Worm (Caenorhabditis elegans) whole organism, L3 larva: ENCODE measurements around the gene Y37H2A.1.
A peak's percentile ranks its signal among the peaks of the same experiment; 100 is the strongest.

Source experiments
- R02D3.7 ChIP-seq: fragments of 150-350 bp; optimal IDR thresholded peaks from 2 replicates; lab custom pipeline; 2014; ENCODE audit warnings: missing biosample characterization, missing genetic modification characterization
- ZK546.5 ChIP-seq: sonication (generic microtip); optimal IDR thresholded peaks from 2 replicates; lab custom pipeline; 2017; ENCODE audit warnings: missing biosample characterization, missing genetic modification characterization
- aly-2 ChIP-seq: fragments of 150-350 bp; optimal IDR thresholded peaks from 2 replicates; lab custom pipeline; 2014; ENCODE audit warnings: missing biosample characterization, missing genetic modification characterization
- ama-1 ChIP-seq: fragments of 150-350 bp; optimal IDR thresholded peaks from 2 replicates; lab custom pipeline; 2018
- ceh-16 ChIP-seq: sonication (generic microtip); optimal IDR thresholded peaks from 2 replicates; lab custom pipeline; 2017; ENCODE audit warnings: missing biosample characterization, missing genetic modification characterization
- ceh-28 ChIP-seq: fragments of 150-350 bp; optimal IDR thresholded peaks from 2 replicates; lab custom pipeline; 2014; ENCODE audit warnings: missing biosample characterization, missing genetic modification reagents, missing genetic modification characterization
- ceh-82 ChIP-seq: fragments of 150-350 bp; optimal IDR thresholded peaks from 2 replicates; lab custom pipeline; 2014; ENCODE audit warnings: missing biosample characterization, missing genetic modification characterization
- ceh-9 ChIP-seq: sonication (generic microtip); optimal IDR thresholded peaks from 2 replicates; lab custom pipeline; 2018; ENCODE audit warnings: missing biosample characterization, missing genetic modification characterization
- daf-12 ChIP-seq: fragments of 150-350 bp; optimal IDR thresholded peaks from 2 replicates; lab custom pipeline; 2014; ENCODE audit warnings: missing biosample characterization, missing genetic modification reagents, missing genetic modification characterization
- egl-27 ChIP-seq: sonication (generic microtip); optimal IDR thresholded peaks from 4 replicates; lab custom pipeline; 2017; ENCODE audit warnings: missing biosample characterization, missing genetic modification reagents, missing genetic modification characterization
- egl-5 ChIP-seq: fragments of 150-350 bp; optimal IDR thresholded peaks from 2 replicates; lab custom pipeline; 2017; ENCODE audit warnings: missing biosample characterization, missing genetic modification reagents, missing genetic modification characterization, inconsistent platforms
- elt-1 ChIP-seq: fragments of 150-350 bp; optimal IDR thresholded peaks from 2 replicates; lab custom pipeline; 2014; ENCODE audit warnings: missing biosample characterization, missing genetic modification characterization
- elt-2 ChIP-seq: sonication (generic microtip); optimal IDR thresholded peaks from 2 replicates; lab custom pipeline; 2016; ENCODE audit warnings: missing genetic modification reagents, mild to moderate bottlenecking, missing genetic modification characterization, missing compliant biosample characterization
- elt-3 ChIP-seq, 3 experiments: fragments of 150-350 bp in 1 of 3; sonication (generic microtip) in 2 of 3; optimal IDR thresholded peaks; 2 replicates in 2 of 3; 4 replicates in 1 of 3; lab custom pipeline; 2014 to 2017; ENCODE audit warnings: missing biosample characterization in 3 of 3, missing genetic modification characterization in 3 of 3
- eor-1 ChIP-seq, 2 experiments: fragments of 150-350 bp; optimal IDR thresholded peaks; 2 replicates each; lab custom pipeline; 2014 to 2018; ENCODE audit warnings: missing biosample characterization in 2 of 2, missing genetic modification characterization in 2 of 2
- fkh-10 ChIP-seq: sonication (generic microtip); optimal IDR thresholded peaks from 2 replicates; lab custom pipeline; 2017; ENCODE audit warnings: missing biosample characterization, missing genetic modification reagents, missing genetic modification characterization
- fkh-2 ChIP-seq: fragments of 150-350 bp; optimal IDR thresholded peaks from 2 replicates; lab custom pipeline; 2014; ENCODE audit warnings: missing biosample characterization, missing genetic modification reagents, missing genetic modification characterization
- fos-1 ChIP-seq: fragments of 150-350 bp; optimal IDR thresholded peaks from 2 replicates; lab custom pipeline; 2014; ENCODE audit warnings: missing biosample characterization, missing genetic modification characterization
- lin-15B ChIP-seq: fragments of 150-350 bp; optimal IDR thresholded peaks from 2 replicates; lab custom pipeline; 2014; ENCODE audit warnings: missing biosample characterization, missing genetic modification characterization
- lin-39 ChIP-seq: fragments of 150-350 bp; optimal IDR thresholded peaks from 2 replicates; lab custom pipeline; 2018; ENCODE audit warnings: missing biosample characterization, missing genetic modification reagents, missing genetic modification characterization
- lsy-12 ChIP-seq: sonication (generic microtip); optimal IDR thresholded peaks from 2 replicates; lab custom pipeline; 2016; ENCODE audit warnings: mild to moderate bottlenecking, missing genetic modification characterization, missing compliant biosample characterization
- mdl-1 ChIP-seq: fragments of 150-350 bp; optimal IDR thresholded peaks from 2 replicates; lab custom pipeline; 2014; ENCODE audit warnings: missing biosample characterization, missing genetic modification characterization
- mml-1 ChIP-seq: fragments of 150-350 bp; sonication (generic microtip); optimal IDR thresholded peaks from 3 replicates; lab custom pipeline; 2014; ENCODE audit warnings: missing biosample characterization, missing genetic modification characterization
- nfya-1 ChIP-seq: sonication (generic microtip); optimal IDR thresholded peaks from 2 replicates; lab custom pipeline; 2017; ENCODE audit warnings: missing genetic modification characterization, mild to moderate bottlenecking, missing compliant biosample characterization, antibody characterized with exemption, moderate library complexity; ENCODE audit not compliant: insufficient read depth
- nhr-12 ChIP-seq: fragments of 150-350 bp; optimal IDR thresholded peaks from 2 replicates; lab custom pipeline; 2014; ENCODE audit warnings: missing biosample characterization, missing genetic modification characterization
- nhr-23 ChIP-seq: fragments of 150-350 bp; optimal IDR thresholded peaks from 2 replicates; lab custom pipeline; 2014; ENCODE audit warnings: missing biosample characterization, missing genetic modification reagents, missing genetic modification characterization
- nhr-237 ChIP-seq: fragments of 150-350 bp; optimal IDR thresholded peaks from 2 replicates; lab custom pipeline; 2014; ENCODE audit warnings: missing biosample characterization, missing genetic modification characterization
- nhr-28 ChIP-seq: fragments of 150-350 bp; optimal IDR thresholded peaks from 2 replicates; lab custom pipeline; 2014; ENCODE audit warnings: missing biosample characterization, missing genetic modification characterization
- nhr-43 ChIP-seq: sonication (generic microtip); optimal IDR thresholded peaks from 2 replicates; lab custom pipeline; 2016; ENCODE audit warnings: mild to moderate bottlenecking, missing genetic modification characterization, missing compliant biosample characterization; ENCODE audit not compliant: poor library complexity, severe bottlenecking
- nhr-67 ChIP-seq: fragments of 150-350 bp; optimal IDR thresholded peaks from 2 replicates; lab custom pipeline; 2014; ENCODE audit warnings: missing biosample characterization, missing genetic modification characterization
- nhr-76 ChIP-seq: fragments of 150-350 bp; sonication (generic microtip); optimal IDR thresholded peaks from 5 replicates; lab custom pipeline; 2014; ENCODE audit warnings: missing biosample characterization, missing genetic modification characterization
- pha-4 ChIP-seq: fragments of 150-350 bp; optimal IDR thresholded peaks from 2 replicates; lab custom pipeline; 2014; ENCODE audit warnings: missing biosample characterization, missing genetic modification reagents, missing genetic modification characterization
- pqm-1 ChIP-seq: fragments of 150-350 bp; optimal IDR thresholded peaks from 2 replicates; lab custom pipeline; 2017; ENCODE audit warnings: missing biosample characterization, missing genetic modification characterization, inconsistent platforms
- skn-1 ChIP-seq: fragments of 150-350 bp; optimal IDR thresholded peaks from 2 replicates; lab custom pipeline; 2014; ENCODE audit warnings: missing biosample characterization, missing genetic modification characterization
- tbx-2 ChIP-seq: sonication (generic microtip); optimal IDR thresholded peaks from 2 replicates; lab custom pipeline; 2016; ENCODE audit warnings: mild to moderate bottlenecking, missing genetic modification characterization, missing compliant biosample characterization
- unc-39 ChIP-seq: sonication (generic microtip); optimal IDR thresholded peaks from 4 replicates; lab custom pipeline; 2017; ENCODE audit warnings: missing biosample characterization, missing genetic modification characterization
- unc-62 ChIP-seq: fragments of 150-350 bp; sonication (generic microtip); optimal IDR thresholded peaks from 4 replicates; lab custom pipeline; 2014; ENCODE audit warnings: missing biosample characterization, missing genetic modification reagents, missing genetic modification characterization
- zag-1 ChIP-seq: fragments of 150-350 bp; optimal IDR thresholded peaks from 2 replicates; lab custom pipeline; 2014; ENCODE audit warnings: missing biosample characterization, missing genetic modification characterization
- ztf-4 ChIP-seq: fragments of 150-350 bp; optimal IDR thresholded peaks from 2 replicates; lab custom pipeline; 2014; ENCODE audit warnings: missing biosample characterization, missing genetic modification characterization

The Y37H2A.1 gene

ce11 chrV:18157707-18158106 lies 49.6 kb downstream of the Y37H2A.1 start, which contains the start of gene clec-48:
TSS of gene clec-48 (plus strand) at chrV:18158026.
- TF ChIP-seq R02D3.7 (tag; lab: Kevin White, UChicago) (no peak), pqm-1 (tag; lab: Kevin White, UChicago) (peak; percentile 66), nhr-23 (tag; lab: Kevin White, UChicago) (no peak), nhr-28 (no peak), elt-2 (peak; percentile 50), fkh-10 (no peak), mdl-1 (tag; lab: Kevin White, UChicago) (no peak), unc-39 (no peak), nhr-12 (tag; lab: Kevin White, UChicago) (no peak), elt-3 (tag; optimal IDR thresholded peaks at IDR 0.05; lab: Kevin White, UChicago) (no peak), eor-1 (tag; optimal IDR thresholded peaks at IDR 0.05; lab: Kevin White, UChicago) (no peak), nhr-76 (tag; lab: Kevin White, UChicago) (no peak), ceh-16 (tag; lab: Kevin White, UChicago) (no peak)

ce11 chrV:18158172-18158571 lies 50.1 kb downstream of the Y37H2A.1 start:
- TF ChIP-seq ceh-16 (tag; lab: Kevin White, UChicago) (no peak), ceh-82 (no peak), elt-1 (tag; lab: Kevin White, UChicago) (no peak), lin-39 (no peak), fkh-10 (no peak), nfya-1 (tag; lab: Kevin White, UChicago) (no peak), ZK546.5 (tag; lab: Kevin White, UChicago) (no peak), nhr-76 (tag; lab: Kevin White, UChicago) (no peak), zag-1 (tag; lab: Kevin White, UChicago) (no peak), mdl-1 (tag; lab: Kevin White, UChicago) (no peak), lsy-12 (tag; lab: Kevin White, UChicago) (no peak), tbx-2 (tag; lab: Kevin White, UChicago) (no peak), nhr-43 (tag; lab: Kevin White, UChicago) (no peak), ceh-28 (tag; lab: Kevin White, UChicago) (no peak), unc-62 (GFP tag; lab: Kevin White, UChicago) (no peak), nhr-67 (no peak), egl-27 (tag; lab: Kevin White, UChicago) (no peak), skn-1 (no peak), pqm-1 (tag; lab: Kevin White, UChicago) (no peak), fkh-2 (tag; lab: Kevin White, UChicago) (no peak)

- TF ChIP-seq fos-1 (tag; lab: Kevin White, UChicago) (no peak), daf-12 (no peak), aly-2 (no peak), ama-1 (no peak), nhr-28 (no peak), mml-1 (tag; lab: Kevin White, UChicago) (no peak), pqm-1 (tag; lab: Kevin White, UChicago) (no peak), nhr-237 (tag; lab: Kevin White, UChicago) (no peak), nhr-43 (tag; lab: Kevin White, UChicago) (no peak), egl-5 (tag; lab: Kevin White, UChicago) (no peak), mdl-1 (tag; lab: Kevin White, UChicago) (no peak), eor-1 (tag; optimal IDR thresholded peaks at IDR 0.05; lab: Kevin White, UChicago) (no peak), ceh-9 (tag; lab: Kevin White, UChicago) (no peak), ZK546.5 (tag; lab: Kevin White, UChicago) (no peak), pha-4 (no peak), lin-39 (no peak), lsy-12 (tag; lab: Kevin White, UChicago) (no peak), ztf-4 (tag; lab: Kevin White, UChicago) (no peak)
Observed at ce11 chrV:18161228-18161627, 53.2 kb downstream of the Y37H2A.1 start, which contains the start of gene C14A6.13. TSS of gene C14A6.13 (minus strand) at chrV:18161328.

ce11 chrV:18162568-18162967 lies 54.5 kb downstream of the Y37H2A.1 start, which contains the start of gene C14A6.12:
TSS of gene C14A6.12 (minus strand) at chrV:18162668.
- no peak for TF ChIP-seq eor-1 (tag; optimal IDR thresholded peaks at IDR 0.05; lab: Kevin White, UChicago)
- no peak for TF ChIP-seq nhr-76 (tag; lab: Kevin White, UChicago)
- no peak for TF ChIP-seq unc-62 (GFP tag; lab: Kevin White, UChicago)
- no peak for TF ChIP-seq lin-15B (tag; lab: Kevin White, UChicago)
- TF ChIP-seq elt-3 (tag; optimal IDR thresholded peaks at IDR 0.05; lab: Kevin White, UChicago), result no peak
- TF ChIP-seq lsy-12 (tag; lab: Kevin White, UChicago), result no peak
- TF ChIP-seq elt-2, result no peak
- TF ChIP-seq skn-1, result no peak
